Worm (Caenorhabditis elegans): ENCODE measurements around the gene epac-1.

The epac-1 gene

ce11 chrIII:10151719-10152118 is 37.3 kb upstream of the epac-1 start (continued):
- TF ChIP-seq mab-9 (GFP tag; IDR thresholded peaks at IDR 0.05) (no peak), mep-1 (tag; optimal IDR thresholded peaks at IDR 0.05) (peak; percentile 11), aly-2 (tag; optimal IDR thresholded peaks at IDR 0.05) (no peak), alr-1 (tag; optimal IDR thresholded peaks at IDR 0.05; ENCODE audit: borderline replicate concordance) (no peak), lin-14 (GFP tag; optimal IDR thresholded peaks at IDR 0.05) (peak; percentile 88), nhr-237 (tag; optimal IDR thresholded peaks at IDR 0.05) (no peak), jun-1 (tag; optimal IDR thresholded peaks at IDR 0.05) (no peak), F16B12.6 (tag; optimal IDR thresholded peaks at IDR 0.05) (no peak), lin-35 (GFP tag; optimal IDR thresholded peaks at IDR 0.05) (peak in 1 of 2 experiments; percentile 39), Y116A8C.19 (tag; optimal IDR thresholded peaks at IDR 0.05; ENCODE audit: borderline replicate concordance) (no peak), irx-1 (tag; optimal IDR thresholded peaks at IDR 0.05) (no peak), sox-4 (tag; optimal IDR thresholded peaks at IDR 0.05) (no peak), ceh-82 (tag; optimal IDR thresholded peaks at IDR 0.05) (peak in 2 of 3 experiments; percentile 10 to 49), sptf-1 (tag; optimal IDR thresholded peaks at IDR 0.05) (no peak), nhr-90 (tag; optimal IDR thresholded peaks at IDR 0.05; ENCODE audit: poor library complexity) (no peak), snpc-4 (tag; optimal IDR thresholded peaks at IDR 0.05) (no peak), skn-1 (tag; optimal IDR thresholded peaks at IDR 0.05) (no peak), unc-98 (GFP tag; IDR thresholded peaks at IDR 0.05) (no peak), fkh-4 (tag; optimal IDR thresholded peaks at IDR 0.05; ENCODE audit: borderline replicate concordance) (no peak), pag-3 (tag; optimal IDR thresholded peaks at IDR 0.05; ENCODE audit: borderline replicate concordance, insufficient read depth) (no peak), swsn-7 (tag; optimal IDR thresholded peaks at IDR 0.05) (no peak), lin-39 (tag; optimal IDR thresholded peaks at IDR 0.05) (no peak), elt-2 (tag; optimal IDR thresholded peaks at IDR 0.05) (no peak), lsy-2 (tag; optimal IDR thresholded peaks at IDR 0.05) (peak in 1 of 2 experiments; percentile 26), ceh-88 (GFP tag; IDR thresholded peaks at IDR 0.05) (no peak), nhr-12 (tag; optimal IDR thresholded peaks at IDR 0.05) (no peak), efl-3 (GFP tag; optimal IDR thresholded peaks at IDR 0.05) (no peak), lin-15B (tag; optimal IDR thresholded peaks at IDR 0.05) (no peak), ceh-8 (GFP tag; optimal IDR thresholded peaks at IDR 0.05) (no peak), C34B4.2 (tag; optimal IDR thresholded peaks at IDR 0.05) (no peak), isw-1 (GFP tag; IDR thresholded peaks at IDR 0.05) (no peak), mef-2 (tag; optimal IDR thresholded peaks at IDR 0.05) (no peak), pqm-1 (tag; optimal IDR thresholded peaks at IDR 0.05) (no peak), zip-4 (GFP tag; optimal IDR thresholded peaks at IDR 0.05) (no peak), rnt-1 (tag; optimal IDR thresholded peaks at IDR 0.05) (peak; percentile 42), C04F5.9 (tag; optimal IDR thresholded peaks at IDR 0.05) (no peak), ztf-11 (tag; optimal IDR thresholded peaks at IDR 0.05) (no peak), ets-5 (GFP tag; IDR thresholded peaks at IDR 0.05) (no peak), snu-23 (GFP tag; optimal IDR thresholded peaks at IDR 0.05) (peak; percentile 13), nhr-11 (tag; optimal IDR thresholded peaks at IDR 0.05) (no peak), lin-13 (GFP tag; optimal IDR thresholded peaks at IDR 0.05) (no peak), dsc-1 (tag; optimal IDR thresholded peaks at IDR 0.05) (no peak), tbx-2 (tag; optimal IDR thresholded peaks at IDR 0.05) (no peak)

- TF ChIP-seq hlh-4 (tag; optimal IDR thresholded peaks at IDR 0.05), result no peak
- no peak for TF ChIP-seq lin-14 (GFP tag; optimal IDR thresholded peaks at IDR 0.05)
- no peak for TF ChIP-seq hlh-17 (GFP tag; optimal IDR thresholded peaks at IDR 0.05; ENCODE audit: borderline replicate concordance)
- no peak for TF ChIP-seq skn-1 (tag; optimal IDR thresholded peaks at IDR 0.05)
- no peak for TF ChIP-seq lsy-2 (tag; optimal IDR thresholded peaks at IDR 0.05)
- TF ChIP-seq ces-1 (GFP tag; optimal IDR thresholded peaks at IDR 0.05), result no peak
These were observed 36.5 kb upstream of the epac-1 start, which contains the start of gene nac-3 for ce11 chrIII:10152495-10152894. Gene nac-3, plus strand, starts transcription at chrIII:10152795.

Data from whole organism, L1 larva.